Worm (Caenorhabditis elegans) whole organism, L1 larva: ENCODE data around the gene sre-1.

Source experiments
- C04F5.9 ChIP-seq: sonication (generic microtip); optimal IDR thresholded peaks from 2 replicates; lab custom pipeline; 2016; ENCODE audit warnings: missing genetic modification characterization, missing compliant biosample characterization
- C34B4.2 ChIP-seq: sonication (generic microtip); optimal IDR thresholded peaks from 2 replicates; lab custom pipeline; 2017; ENCODE audit warnings: mild to moderate bottlenecking, missing genetic modification characterization, missing compliant biosample characterization
- F16B12.6 ChIP-seq: fragments of 150-350 bp; optimal IDR thresholded peaks from 2 replicates; lab custom pipeline; 2014; ENCODE audit warnings: missing biosample characterization, missing genetic modification characterization
- aha-1 ChIP-seq: fragments of 150-350 bp; optimal IDR thresholded peaks from 2 replicates; lab custom pipeline; 2014; ENCODE audit warnings: missing biosample characterization, missing genetic modification characterization
- alr-1 ChIP-seq: fragments of 200-800 bp; sonication (Bioruptor generic); optimal IDR thresholded peaks from 2 replicates; lab custom pipeline; 2018; ENCODE audit warnings: borderline replicate concordance, mild to moderate bottlenecking, missing genetic modification characterization, missing compliant biosample characterization
- aly-2 ChIP-seq: fragments of 150-350 bp; optimal IDR thresholded peaks from 2 replicates; lab custom pipeline; 2014; ENCODE audit warnings: missing biosample characterization, missing genetic modification characterization
- blmp-1 ChIP-seq: fragments of 150-350 bp; optimal IDR thresholded peaks from 2 replicates; lab custom pipeline; 2014; ENCODE audit warnings: missing biosample characterization, missing genetic modification characterization
- ceh-82 ChIP-seq, 3 experiments: fragments of 150-350 bp in 1 of 3; sonication (generic microtip) in 2 of 3; optimal IDR thresholded peaks; 2 replicates each; lab custom pipeline; 2014 to 2017; ENCODE audit warnings: missing biosample characterization in 3 of 3, missing genetic modification characterization in 3 of 3
- ceh-88 ChIP-seq: fragments of 200-800 bp; sonication (Bioruptor generic); IDR thresholded peaks from 2 replicates; pipeline ENCODE4 v1.3.6; 2022; ENCODE audit warnings: missing genetic modification characterization, missing compliant biosample characterization
- dsc-1 ChIP-seq: sonication (generic microtip); optimal IDR thresholded peaks from 2 replicates; lab custom pipeline; 2016; ENCODE audit warnings: mild to moderate bottlenecking, missing genetic modification characterization, missing compliant biosample characterization
- efl-1 ChIP-seq, 4 experiments: fragments of 150-350 bp; optimal IDR thresholded peaks in 3 of 4; peaks in 1 of 4; 1 replicate in 1 of 4; 2 replicates in 3 of 4; lab custom pipeline; 2014; ENCODE audit warnings: missing biosample characterization in 2 of 4, missing genetic modification characterization in 2 of 4, missing genetic modification reagents in 2 of 4
- egl-27 ChIP-seq, 2 experiments: fragments of 150-350 bp in 1 of 2; sonication (generic microtip); optimal IDR thresholded peaks; 3 replicates each; lab custom pipeline; 2017 to 2018; ENCODE audit warnings: missing biosample characterization in 2 of 2, missing genetic modification characterization in 2 of 2, missing genetic modification reagents in 2 of 2
- elt-3 ChIP-seq, 6 experiments: fragments of 150-350 bp in 1 of 6; sonication (generic microtip); optimal IDR thresholded peaks; 2 replicates each; lab custom pipeline; 2017 to 2018; ENCODE audit warnings: missing biosample characterization in 6 of 6, missing genetic modification characterization in 6 of 6, inconsistent platforms in 1 of 6
- grh-1 ChIP-seq: fragments of 200-800 bp; sonication (Bioruptor generic); IDR thresholded peaks from 2 replicates; pipeline ENCODE4 v1.3.6; 2022; ENCODE audit warnings: missing genetic modification reagents, missing genetic modification characterization, missing compliant biosample characterization
- lin-13 ChIP-seq: fragments of 150-350 bp; optimal IDR thresholded peaks from 2 replicates; lab custom pipeline; 2014; ENCODE audit warnings: missing biosample characterization, missing genetic modification reagents, missing genetic modification characterization
- lin-14 ChIP-seq: fragments of 200-800 bp; sonication (Bioruptor generic); optimal IDR thresholded peaks from 2 replicates; lab custom pipeline; 2018; ENCODE audit warnings: mild to moderate bottlenecking, missing genetic modification characterization, moderate library complexity, missing compliant biosample characterization
- lin-35 ChIP-seq, 2 experiments: fragments of 150-350 bp; optimal IDR thresholded peaks; 2 replicates each; lab custom pipeline; 2014; ENCODE audit warnings: missing biosample characterization in 2 of 2, missing genetic modification characterization in 2 of 2, missing genetic modification reagents in 2 of 2
- lsy-2 ChIP-seq, 2 experiments: fragments of 150-350 bp; optimal IDR thresholded peaks; 2 replicates each; lab custom pipeline; 2014; ENCODE audit warnings: missing biosample characterization in 2 of 2, missing genetic modification characterization in 2 of 2
- mab-9 ChIP-seq: fragments of 200-800 bp; sonication (Bioruptor generic); IDR thresholded peaks from 2 replicates; pipeline ENCODE4 v1.3.6; 2022; ENCODE audit warnings: missing genetic modification reagents, missing genetic modification characterization, missing compliant biosample characterization
- mef-2 ChIP-seq: fragments of 150-350 bp; optimal IDR thresholded peaks from 2 replicates; lab custom pipeline; 2014; ENCODE audit warnings: missing biosample characterization, missing genetic modification characterization
- mep-1 ChIP-seq: fragments of 150-350 bp; optimal IDR thresholded peaks from 2 replicates; lab custom pipeline; 2014; ENCODE audit warnings: missing biosample characterization, missing genetic modification characterization
- nhr-11 ChIP-seq: fragments of 150-350 bp; optimal IDR thresholded peaks from 2 replicates; lab custom pipeline; 2014; ENCODE audit warnings: missing biosample characterization, missing genetic modification characterization
- nhr-12 ChIP-seq: sonication (generic microtip); optimal IDR thresholded peaks from 2 replicates; lab custom pipeline; 2017; ENCODE audit warnings: missing biosample characterization, missing genetic modification characterization
- nhr-19 ChIP-seq: fragments of 200-800 bp; sonication (Bioruptor generic); conservative IDR thresholded peaks from 2 replicates; pipeline ENCODE4 v1.3.6; 2022; ENCODE audit warnings: missing genetic modification characterization, missing compliant biosample characterization
- nhr-20 ChIP-seq: sonication (generic microtip); optimal IDR thresholded peaks from 2 replicates; lab custom pipeline; 2016; ENCODE audit warnings: mild to moderate bottlenecking, missing genetic modification characterization, missing compliant biosample characterization
- nhr-71 ChIP-seq: sonication (generic microtip); optimal IDR thresholded peaks from 2 replicates; lab custom pipeline; 2016; ENCODE audit warnings: mild to moderate bottlenecking, missing genetic modification characterization, moderate library complexity, missing compliant biosample characterization
- nhr-85 ChIP-seq: sonication (generic microtip); peaks from one replicate; lab custom pipeline; 2016; ENCODE audit warnings: missing genetic modification characterization, inconsistent platforms, missing compliant biosample characterization
- pqm-1 ChIP-seq: sonication (generic microtip); optimal IDR thresholded peaks from 3 replicates; lab custom pipeline; 2017; ENCODE audit warnings: missing biosample characterization, missing genetic modification characterization
- rnt-1 ChIP-seq: sonication (generic microtip); optimal IDR thresholded peaks from 2 replicates; lab custom pipeline; 2016; ENCODE audit warnings: mild to moderate bottlenecking, missing genetic modification characterization, moderate library complexity, missing compliant biosample characterization
- snu-23 ChIP-seq: sonication (generic microtip); optimal IDR thresholded peaks from 2 replicates; lab custom pipeline; 2016; ENCODE audit warnings: missing genetic modification characterization, missing compliant biosample characterization
- swsn-7 ChIP-seq: sonication (generic microtip); optimal IDR thresholded peaks from 2 replicates; lab custom pipeline; 2016; ENCODE audit warnings: missing genetic modification characterization, missing compliant biosample characterization
- vab-15 ChIP-seq: sonication (generic microtip); optimal IDR thresholded peaks from 2 replicates; lab custom pipeline; 2017; ENCODE audit warnings: missing genotype, mild to moderate bottlenecking, missing genetic modification characterization, missing compliant biosample characterization
- xbp-1 ChIP-seq: sonication (generic microtip); optimal IDR thresholded peaks from 2 replicates; lab custom pipeline; 2016; ENCODE audit warnings: missing genetic modification characterization, missing compliant biosample characterization
- zag-1 ChIP-seq: fragments of 150-350 bp; optimal IDR thresholded peaks from 2 replicates; lab custom pipeline; 2014; ENCODE audit warnings: missing biosample characterization, missing genetic modification characterization
- ztf-11 ChIP-seq, 2 experiments: sonication (generic microtip); optimal IDR thresholded peaks; 2 replicates each; lab custom pipeline; 2016 to 2017; ENCODE audit warnings: missing genetic modification characterization in 2 of 2, missing biosample characterization in 1 of 2, missing compliant biosample characterization in 1 of 2
- ztf-4 ChIP-seq: fragments of 150-350 bp; optimal IDR thresholded peaks from 2 replicates; lab custom pipeline; 2014; ENCODE audit warnings: missing biosample characterization, missing genetic modification characterization

sre-1 gene

ce11 chrII:7669409-7669808 lies 40.1 kb upstream of the sre-1 start (continued):
- TF ChIP-seq mab-9 (GFP tag; lab: Robert Waterston, UW) (no peak), lsy-2 (tag; optimal IDR thresholded peaks at IDR 0.05; lab: Kevin White, UChicago) (peak in 1 of 2 experiments; percentile 65), efl-1 (optimal IDR thresholded peaks at IDR 0.05; lab: Kevin White, UChicago) (peak; percentile 19 to 28), efl-1 (GFP tag; optimal IDR thresholded peaks at IDR 0.05 in 1 of 2; lab: Kevin White, UChicago) (peak; percentile 10 to 45)

DNA sequence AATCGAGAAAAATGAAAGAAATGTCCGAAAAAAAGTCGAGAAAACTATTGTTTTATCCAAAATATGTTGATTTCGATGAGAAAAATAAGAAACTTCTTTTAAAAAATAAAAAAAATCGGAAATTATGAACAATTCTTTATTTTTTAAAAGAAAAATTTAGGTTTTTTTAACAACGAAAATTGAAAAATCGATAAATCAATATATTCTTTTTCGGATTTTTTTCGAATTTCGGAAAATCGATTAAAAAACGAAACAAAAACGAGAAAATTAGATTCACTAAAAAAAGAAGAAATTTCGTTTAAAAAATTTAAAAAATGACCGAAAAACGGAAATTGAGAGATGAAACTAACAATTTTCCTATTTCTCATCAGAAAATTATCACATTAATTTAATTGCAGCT lies 39.5 kb upstream of the sre-1 start:
- TF ChIP-seq vab-15 (tag; lab: Kevin White, UChicago) (no peak), ztf-4 (tag; lab: Kevin White, UChicago) (no peak), dsc-1 (tag; lab: Kevin White, UChicago) (no peak)

ce11 chrII:7671705-7672104 lies 37.8 kb upstream of the sre-1 start, which contains the start of gene lir-1:
Gene lir-1, plus strand, starts transcription at chrII:7672005.
- TF ChIP-seq zag-1 (tag; lab: Kevin White, UChicago) (no peak), ztf-11 (tag; optimal IDR thresholded peaks at IDR 0.05; lab: Kevin White, UChicago) (no peak), xbp-1 (tag; lab: Kevin White, UChicago) (no peak), egl-27 (tag; optimal IDR thresholded peaks at IDR 0.05; lab: Kevin White, UChicago) (no peak), F16B12.6 (tag; lab: Kevin White, UChicago) (no peak), aha-1 (tag; lab: Kevin White, UChicago) (no peak), mef-2 (tag; lab: Kevin White, UChicago) (no peak), nhr-71 (no peak), vab-15 (tag; lab: Kevin White, UChicago) (no peak), aly-2 (tag; lab: Kevin White, UChicago) (no peak), dsc-1 (tag; lab: Kevin White, UChicago) (no peak), pqm-1 (no peak), alr-1 (no peak), swsn-7 (no peak), nhr-19 (GFP tag; lab: Robert Waterston, UW) (no peak), nhr-12 (no peak), ceh-88 (GFP tag; lab: Robert Waterston, UW) (no peak), nhr-11 (tag; lab: Kevin White, UChicago) (no peak)
- TF ChIP-seq, all 84 proteins: peak for 0

DNA sequence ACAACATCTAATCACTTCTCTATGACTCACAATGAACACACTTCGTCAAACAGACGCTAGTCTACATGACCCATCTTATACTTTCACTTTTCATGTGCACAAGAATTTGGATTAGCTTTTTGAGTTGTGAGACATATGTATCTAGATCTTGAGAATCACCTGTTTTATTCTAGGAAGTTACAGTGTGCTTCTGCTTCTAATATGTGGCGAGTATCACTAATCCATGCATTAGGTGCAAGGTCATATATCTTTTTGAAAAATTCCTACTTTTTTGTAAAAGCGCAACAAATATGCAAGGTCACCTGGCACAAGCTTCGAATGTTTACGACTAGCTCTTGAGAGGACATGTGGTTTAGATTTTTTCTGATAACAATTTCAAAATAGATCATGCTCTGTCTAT lies 33.8 kb upstream of the sre-1 start:
- TF ChIP-seq egl-27 (tag; optimal IDR thresholded peaks at IDR 0.05; lab: Kevin White, UChicago) = no peak
- TF ChIP-seq blmp-1 = peak; percentile 44
- TF ChIP-seq lin-13 (GFP tag; lab: Kevin White, UChicago) = no peak

- TF ChIP-seq elt-3 (tag; optimal IDR thresholded peaks at IDR 0.05; lab: Kevin White, UChicago) (peak in 4 of 6 experiments; percentile 5 to 25 (median 9)), lin-35 (GFP tag; optimal IDR thresholded peaks at IDR 0.05; lab: Kevin White, UChicago) (peak in 1 of 2 experiments; percentile 4), lin-14 (GFP tag; lab: Kevin White, UChicago) (peak; percentile 68), swsn-7 (peak; percentile 20), mef-2 (tag; lab: Kevin White, UChicago) (no peak), nhr-85 (tag; lab: Kevin White, UChicago) (peak; percentile 31), rnt-1 (tag; lab: Kevin White, UChicago) (peak; percentile 2), C04F5.9 (tag; lab: Kevin White, UChicago) (no peak), mep-1 (peak; percentile 73), xbp-1 (tag; lab: Kevin White, UChicago) (peak; percentile 16), grh-1 (GFP tag; lab: Robert Waterston, UW) (peak; percentile 18; the same call in 1 of the 2 replicates), ceh-82 (tag; optimal IDR thresholded peaks at IDR 0.05; lab: Kevin White, UChicago) (peak in 1 of 3 experiments; percentile 2), nhr-71 (peak; percentile 3), nhr-20 (peak; percentile 31), lsy-2 (tag; optimal IDR thresholded peaks at IDR 0.05; lab: Kevin White, UChicago) (peak in 1 of 2 experiments; percentile 34), C34B4.2 (no peak), blmp-1 (peak; percentile 60), ceh-88 (GFP tag; lab: Robert Waterston, UW) (no peak), snu-23 (GFP tag; lab: Kevin White, UChicago) (peak; percentile 50), ztf-11 (tag; optimal IDR thresholded peaks at IDR 0.05; lab: Kevin White, UChicago) (no peak)
- TF ChIP-seq, all 84 proteins: peak for 15
Measured at ce11 chrII:7676307-7676905, 33.1 kb upstream of the sre-1 start.
